Fruit fly (Drosophila melanogaster): Measurements from ENCODE around the gene CG45101.

The CG45101 gene

DNA sequence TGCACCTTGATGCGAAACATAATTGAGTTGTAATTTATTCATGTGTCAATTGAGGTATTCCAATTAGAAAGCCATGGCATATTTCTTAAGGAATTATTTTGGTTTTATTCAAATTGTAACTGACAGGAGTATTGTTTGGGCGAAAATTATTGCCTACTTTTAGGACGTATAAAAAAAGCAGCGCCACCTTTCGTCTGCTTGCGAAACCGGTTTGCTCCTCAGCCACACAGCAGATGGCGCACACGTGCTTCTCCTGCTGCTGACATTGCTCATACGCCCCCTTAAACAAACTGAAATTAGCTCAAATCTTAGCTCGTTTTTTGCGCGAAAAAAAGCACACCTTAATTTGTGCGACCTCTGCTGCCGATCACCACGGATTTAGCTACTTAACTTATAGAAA, 16.9 kb upstream of the CG45101 start (continued):
- TF ChIP-seq MESR4 (GFP tag; optimal IDR thresholded peaks at IDR 0.05) (no peak), ems (GFP tag; optimal IDR thresholded peaks at IDR 0.05) (peak; percentile 50), CG1603 (tag; optimal IDR thresholded peaks at IDR 0.05) (peak; percentile 82), Xrp1 (GFP tag; IDR thresholded peaks at IDR 0.05) (peak; percentile 73), Atf6 (GFP tag; IDR thresholded peaks at IDR 0.05) (peak; percentile 67), CG4404 (GFP tag; IDR thresholded peaks at IDR 0.05) (no peak; the same call in 1 of the 2 replicates), rib (GFP tag; IDR thresholded peaks at IDR 0.05) (no peak), CG10209 (GFP tag; optimal IDR thresholded peaks at IDR 0.05) (peak; percentile 57), D19A (tag; optimal IDR thresholded peaks at IDR 0.05) (peak; percentile 42), da (GFP tag; optimal IDR thresholded peaks at IDR 0.05) (peak; percentile 65), CG3838 (GFP tag; optimal IDR thresholded peaks at IDR 0.05) (peak; percentile 12), CG10431 (GFP tag; optimal IDR thresholded peaks at IDR 0.05) (peak; percentile 70), CG9215 (GFP tag; IDR thresholded peaks at IDR 0.05) (peak; percentile 65; the same call in 1 of the 2 replicates), caup (GFP tag; optimal IDR thresholded peaks at IDR 0.05; ENCODE audit: severe bottlenecking) (peak; percentile 78), CG6272 (GFP tag; IDR thresholded peaks at IDR 0.05) (peak; percentile 31; the same call in 1 of the 2 replicates), tio (GFP tag; optimal IDR thresholded peaks at IDR 0.05) (peak; percentile 33), Hr51 (GFP tag; optimal IDR thresholded peaks at IDR 0.05) (peak; percentile 47 to 54), CG30020 (tag; optimal IDR thresholded peaks at IDR 0.05) (no peak), wdn (GFP tag; IDR thresholded peaks at IDR 0.05) (no peak), HHEX (GFP tag; optimal IDR thresholded peaks at IDR 0.05) (peak; percentile 62), CG7839 (tag; optimal IDR thresholded peaks at IDR 0.05) (peak; percentile 82), dm (GFP tag; optimal IDR thresholded peaks at IDR 0.05) (peak; percentile 69), CG7786 (GFP tag; optimal IDR thresholded peaks at IDR 0.05) (peak; percentile 65), Adf1 (GFP tag; IDR thresholded peaks at IDR 0.05) (peak; percentile 19; the same call in 1 of the 2 replicates), Stat92E (GFP tag; optimal IDR thresholded peaks at IDR 0.05) (no peak), ato (GFP tag; IDR thresholded peaks at IDR 0.05; ENCODE audit: partially characterized antibody) (no peak), CG8359 (GFP tag; optimal IDR thresholded peaks at IDR 0.05; ENCODE audit: borderline replicate concordance) (no peak), org-1 (GFP tag; optimal IDR thresholded peaks at IDR 0.05) (peak; percentile 15), CG17802 (tag; optimal IDR thresholded peaks at IDR 0.05) (peak; percentile 42), nau (GFP tag; optimal IDR thresholded peaks at IDR 0.05) (peak; percentile 64), CG13894 (tag; optimal IDR thresholded peaks at IDR 0.05) (no peak), unpg (GFP tag; optimal IDR thresholded peaks at IDR 0.05) (peak; percentile 66), CG6254 (GFP tag; optimal IDR thresholded peaks at IDR 0.05) (peak; percentile 29), CG4360 (GFP tag; IDR thresholded peaks at IDR 0.05) (no peak; the same call in 1 of the 2 replicates), CG18599 (GFP tag; optimal IDR thresholded peaks at IDR 0.05) (no peak), seq (GFP tag; IDR thresholded peaks at IDR 0.05) (0 out of 2 replicates have a peak, but pooled peaks have one; percentile 52), Poxn (GFP tag; IDR thresholded peaks at IDR 0.05) (no peak), CG14965 (GFP tag; optimal IDR thresholded peaks at IDR 0.05; ENCODE audit: borderline replicate concordance) (peak; percentile 90), Rx (GFP tag; IDR thresholded peaks at IDR 0.05) (peak; percentile 71), btn (GFP tag; optimal IDR thresholded peaks at IDR 0.05) (peak; percentile 42), Sox102F (GFP tag; optimal IDR thresholded peaks at IDR 0.05) (peak; percentile 70), gem (tag; optimal IDR thresholded peaks at IDR 0.05) (peak; percentile 62), CG6765 (GFP tag; optimal IDR thresholded peaks at IDR 0.05) (peak; percentile 42), CG14667 (GFP tag; IDR thresholded peaks at IDR 0.05) (peak; percentile 72), CG4820 (GFP tag; optimal IDR thresholded peaks at IDR 0.05) (peak; percentile 58), CG4617 (GFP tag; optimal IDR thresholded peaks at IDR 0.05; ENCODE audit: borderline replicate concordance) (peak; percentile 45), CG3847 (GFP tag; IDR thresholded peaks at IDR 0.05) (peak; percentile 77; the same call in 1 of the 2 replicates), YL-1 (GFP tag; optimal IDR thresholded peaks at IDR 0.05) (peak; percentile 12), CG15514 (GFP tag; optimal IDR thresholded peaks at IDR 0.05) (peak; percentile 48)

All from whole organism, embryonic.